Fruit fly (Drosophila melanogaster): ENCODE measurements around the gene CG34250.
A peak's percentile ranks its signal among the peaks of the same experiment; 100 is the strongest.

Gene CG34250

DNA sequence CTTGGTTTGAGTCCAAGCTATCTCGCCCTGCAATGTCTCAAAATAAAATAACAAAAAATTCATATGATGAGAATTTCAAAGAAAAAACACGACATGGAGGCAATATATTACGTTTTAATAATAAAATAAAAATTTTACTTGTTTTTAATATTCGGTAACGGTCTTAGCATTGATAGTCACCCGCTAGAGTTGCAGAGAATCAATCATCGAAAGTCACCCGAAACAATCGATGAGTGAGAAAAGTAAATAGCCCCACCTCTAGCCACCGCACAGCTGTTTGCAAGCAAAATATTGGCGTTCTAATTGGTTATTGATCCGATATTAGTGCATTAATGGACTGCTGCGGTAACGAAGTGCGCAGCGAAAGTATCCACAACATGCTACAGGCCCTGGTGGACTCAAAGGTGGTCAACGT, at the start of gene CG34250 (continued):
- TF ChIP-seq CG6654 (GFP tag; optimal IDR thresholded peaks at IDR 0.05) (no peak), Bdp1 (GFP tag; optimal IDR thresholded peaks at IDR 0.05) (peak; percentile 11), CG34224 (GFP tag; IDR thresholded peaks at IDR 0.05; ENCODE audit: partially characterized antibody) (peak; percentile 71), ac (GFP tag; optimal IDR thresholded peaks at IDR 0.05) (no peak), Mrtf (GFP tag; IDR thresholded peaks at IDR 0.05) (no peak), Oaz (GFP tag; IDR thresholded peaks at IDR 0.05) (no peak), CG17802 (tag; optimal IDR thresholded peaks at IDR 0.05) (no peak), Atf6 (GFP tag; IDR thresholded peaks at IDR 0.05) (no peak), CG18476 (GFP tag; optimal IDR thresholded peaks at IDR 0.05) (peak; percentile 39), Abd-B (GFP tag; optimal IDR thresholded peaks at IDR 0.05) (peak; percentile 46), dmrt99B (tag; optimal IDR thresholded peaks at IDR 0.05) (no peak), CG2120 (GFP tag; optimal IDR thresholded peaks at IDR 0.05) (peak; percentile 67), CG10209 (GFP tag; optimal IDR thresholded peaks at IDR 0.05) (peak; percentile 39), tna (GFP tag; IDR thresholded peaks at IDR 0.05; ENCODE audit: partially characterized antibody) (peak; percentile 43; the same call in 1 of the 2 replicates), Fer1 (GFP tag; optimal IDR thresholded peaks at IDR 0.05) (peak; percentile 30), CG12104 (GFP tag; optimal IDR thresholded peaks at IDR 0.05) (peak; percentile 38), HmgD (GFP tag; optimal IDR thresholded peaks at IDR 0.05) (no peak), Pdp1 (GFP tag; optimal IDR thresholded peaks at IDR 0.05) (peak in 1 of 2 experiments; percentile 2), Taf1 (GFP tag; IDR thresholded peaks at IDR 0.05) (no peak), Sry-δ (GFP tag; optimal IDR thresholded peaks at IDR 0.05) (peak; percentile 90), pnt (GFP tag; optimal IDR thresholded peaks at IDR 0.05) (no peak), Ptx1 (GFP tag; IDR thresholded peaks at IDR 0.05) (no peak), Eip74EF (GFP tag; optimal IDR thresholded peaks at IDR 0.05) (no peak), Stat92E (GFP tag; optimal IDR thresholded peaks at IDR 0.05) (peak in 1 of 3 experiments; percentile 72), CG17359 (tag; optimal IDR thresholded peaks at IDR 0.05) (peak; percentile 9), CG17912 (GFP tag; optimal IDR thresholded peaks at IDR 0.05) (no peak), dmrt11E (tag; optimal IDR thresholded peaks at IDR 0.05) (no peak), Vsx1 (GFP tag; optimal IDR thresholded peaks at IDR 0.05) (peak; percentile 17), CG8290 (GFP tag; optimal IDR thresholded peaks at IDR 0.05) (peak; percentile 34), CG8290 (tag; optimal IDR thresholded peaks at IDR 0.05) (peak in 1 of 2 experiments; percentile 32), Dbx (GFP tag; IDR thresholded peaks at IDR 0.05) (no peak; the same call in 2 of the 3 replicates), CG2712 (tag; optimal IDR thresholded peaks at IDR 0.05) (peak; percentile 72), CG10366 (GFP tag; IDR thresholded peaks at IDR 0.05) (no peak), jigr1 (GFP tag; IDR thresholded peaks at IDR 0.05) (no peak), Lpt (GFP tag; optimal IDR thresholded peaks at IDR 0.05) (no peak), CG5245 (GFP tag; optimal IDR thresholded peaks at IDR 0.05) (peak; percentile 22), wdn (GFP tag; IDR thresholded peaks at IDR 0.05) (no peak), Sry-β (GFP tag; optimal IDR thresholded peaks at IDR 0.05) (peak; percentile 1), chinmo (GFP tag; IDR thresholded peaks at IDR 0.05; ENCODE audit: partially characterized antibody) (peak; percentile 62; the same call in 2 of the 4 replicates), bab2 (GFP tag; optimal IDR thresholded peaks at IDR 0.05) (no peak), zfh1 (GFP tag; IDR thresholded peaks at IDR 0.05) (peak; percentile 47; the same call in 1 of the 3 replicates), scrt (GFP tag; optimal IDR thresholded peaks at IDR 0.05) (peak; percentile 8), tx (GFP tag; optimal IDR thresholded peaks at IDR 0.05) (no peak), caup (GFP tag; optimal IDR thresholded peaks at IDR 0.05; ENCODE audit: severe bottlenecking) (peak; percentile 31), Dek (tag; optimal IDR thresholded peaks at IDR 0.05) (peak; percentile 43), CG4730 (GFP tag; IDR thresholded peaks at IDR 0.05) (no peak), D (optimal IDR thresholded peaks at IDR 0.05) (no peak), D (GFP tag; optimal IDR thresholded peaks at IDR 0.05) (no peak), pfk (GFP tag; optimal IDR thresholded peaks at IDR 0.05) (no peak), ase (GFP tag; IDR thresholded peaks at IDR 0.05) (no peak), ranshi (GFP tag; IDR thresholded peaks at IDR 0.05) (no peak)
